Worm (Caenorhabditis elegans): Measurements from ENCODE around the gene srw-3.

Gene srw-3

ce11 chrV:7737710-7738109, 32.3 kb downstream of the srw-3 start, which contains the start of gene srr-9:
srr-9 (plus strand) TSS chrV:7738010.
- TF ChIP-seq attf-6 (GFP tag; IDR thresholded peaks at IDR 0.05) (no peak), bed-2 (GFP tag; IDR thresholded peaks at IDR 0.05) (no peak), sptf-2 (GFP tag; optimal IDR thresholded peaks at IDR 0.05) (no peak), Y95B8A.8 (GFP tag; IDR thresholded peaks at IDR 0.05) (no peak), hmg-1.2 (GFP tag; IDR thresholded peaks at IDR 0.05) (0 out of 2 replicates have a peak, but pooled peaks have one; percentile 10)

ce11 chrV:7739949-7740348, 34.5 kb downstream of the srw-3 start:
- TF ChIP-seq hsf-1 (GFP tag; IDR thresholded peaks at IDR 0.05) (no peak), sea-2 (GFP tag; IDR thresholded peaks at IDR 0.05) (no peak), zim-3 (tag; optimal IDR thresholded peaks at IDR 0.05) (no peak)

ce11 chrV:7741918-7742317, 36.5 kb downstream of the srw-3 start:
- TF ChIP-seq F57A8.1 (GFP tag; optimal IDR thresholded peaks at IDR 0.05) (no peak), mel-28 (tag; optimal IDR thresholded peaks at IDR 0.05; ENCODE audit: borderline replicate concordance) (no peak), tbp1 (GFP tag; optimal IDR thresholded peaks at IDR 0.05) (no peak), madf-3 (GFP tag; IDR thresholded peaks at IDR 0.05) (no peak), nhr-90 (tag; optimal IDR thresholded peaks at IDR 0.05) (no peak), dpl-1 (GFP tag; optimal IDR thresholded peaks at IDR 0.05) (no peak), xnd-1 (tag; optimal IDR thresholded peaks at IDR 0.05) (no peak), aptf-2 (GFP tag; conservative IDR thresholded peaks at IDR 0.05) (no peak), nhr-120 (GFP tag; IDR thresholded peaks at IDR 0.05) (no peak), T26A5.8 (tag; optimal IDR thresholded peaks at IDR 0.05) (no peak), F49E8.2 (tag; optimal IDR thresholded peaks at IDR 0.05; ENCODE audit: insufficient read depth) (no peak)

- TF ChIP-seq ceh-58 (GFP tag; IDR thresholded peaks at IDR 0.05) (no peak), cebp-1 (GFP tag; IDR thresholded peaks at IDR 0.05) (no peak), cebp-1 (tag; optimal IDR thresholded peaks at IDR 0.05) (peak; percentile 36), ztf-22 (GFP tag; optimal IDR thresholded peaks at IDR 0.05) (peak; percentile 27), pha-4 (tag; optimal IDR thresholded peaks at IDR 0.05) (no peak), rpc-1 (optimal IDR thresholded peaks at IDR 0.05) (no peak), rpc-1 (tag; optimal IDR thresholded peaks at IDR 0.05) (no peak), ztf-6 (GFP tag; IDR thresholded peaks at IDR 0.05) (no peak), nhr-80 (tag; optimal IDR thresholded peaks at IDR 0.05) (peak; percentile 78), F10E7.11 (tag; optimal IDR thresholded peaks at IDR 0.05) (no peak), let-607 (tag; optimal IDR thresholded peaks at IDR 0.05) (peak; percentile 33 to 60), mcd-1 (GFP tag; IDR thresholded peaks at IDR 0.05) (no peak), ekl-4 (GFP tag; IDR thresholded peaks at IDR 0.05) (no peak)
Measured at ce11 chrV:7742485-7742959, 37.1 kb downstream of the srw-3 start, which contains the start of gene fbxl-5. fbxl-5 (plus strand) TSS chrV:7742909.

- TF ChIP-seq nhr-80 (tag; optimal IDR thresholded peaks at IDR 0.05) (peak; percentile 99), atf-7 (tag; optimal IDR thresholded peaks at IDR 0.05) (peak; percentile 72), ztf-3 (GFP tag; optimal IDR thresholded peaks at IDR 0.05) (no peak), ets-4 (GFP tag; optimal IDR thresholded peaks at IDR 0.05) (peak; percentile 98), chd-7 (tag; optimal IDR thresholded peaks at IDR 0.05) (peak; percentile 71), lin-54 (GFP tag; optimal IDR thresholded peaks at IDR 0.05) (peak; percentile 25), unc-62 (GFP tag; optimal IDR thresholded peaks at IDR 0.05) (peak; percentile 98), C17E4.6 (GFP tag; IDR thresholded peaks at IDR 0.05) (no peak), dox-1 (GFP tag; IDR thresholded peaks at IDR 0.05) (peak; percentile 87), ztf-22 (GFP tag; optimal IDR thresholded peaks at IDR 0.05) (peak; percentile 93), egl-44 (GFP tag; IDR thresholded peaks at IDR 0.05) (peak; percentile 70; the same call in 1 of the 2 replicates), madf-10 (tag; optimal IDR thresholded peaks at IDR 0.05) (peak; percentile 11), snpc-4 (GFP tag; optimal IDR thresholded peaks at IDR 0.05) (no peak), snpc-4 (tag; optimal IDR thresholded peaks at IDR 0.05) (peak in 2 of 4 experiments; percentile 9 to 45), nhr-90 (tag; optimal IDR thresholded peaks at IDR 0.05) (peak; percentile 3), ceh-91 (GFP tag; IDR thresholded peaks at IDR 0.05) (no peak)
Measured at ce11 chrV:7744068-7744467, 38.7 kb downstream of the srw-3 start.

Data from whole organism, young adult.